Worm (Caenorhabditis elegans) whole organism, L4 larva: ENCODE data around the gene ast-1.

ENCODE experiments used
- Y75B8A.6 ChIP-seq: fragments of 200-800 bp; sonication (Bioruptor generic); IDR thresholded peaks from 2 replicates; pipeline ENCODE4 v1.3.6; 2022; ENCODE audit warnings: missing genetic modification reagents, missing genetic modification characterization, missing compliant biosample characterization
- daf-12 ChIP-seq: fragments of 150-350 bp; optimal IDR thresholded peaks from 2 replicates; lab custom pipeline; 2014; ENCODE audit warnings: missing biosample characterization, missing genetic modification reagents, missing genetic modification characterization
- duxl-1 ChIP-seq: sonication (generic microtip); optimal IDR thresholded peaks from 2 replicates; lab custom pipeline; 2016; ENCODE audit warnings: mild to moderate bottlenecking, missing genetic modification characterization, moderate library complexity, missing compliant biosample characterization; ENCODE audit not compliant: poor library complexity
- jun-1 ChIP-seq: fragments of 150-350 bp; optimal IDR thresholded peaks from 2 replicates; lab custom pipeline; 2014; ENCODE audit warnings: missing biosample characterization, missing genetic modification reagents, missing genetic modification characterization
- lin-13 ChIP-seq: fragments of 150-350 bp; optimal IDR thresholded peaks from 2 replicates; lab custom pipeline; 2014; ENCODE audit warnings: missing biosample characterization, missing genetic modification reagents, missing genetic modification characterization
- lin-39 ChIP-seq: fragments of 150-350 bp; optimal IDR thresholded peaks from 2 replicates; lab custom pipeline; 2014; ENCODE audit warnings: missing biosample characterization, missing genetic modification reagents, missing genetic modification characterization
- nhr-237 ChIP-seq: sonication (generic microtip); optimal IDR thresholded peaks from 2 replicates; lab custom pipeline; 2017; ENCODE audit warnings: missing biosample characterization, missing genetic modification characterization
- nhr-28 ChIP-seq: fragments of 150-350 bp; optimal IDR thresholded peaks from 2 replicates; lab custom pipeline; 2014; ENCODE audit warnings: missing biosample characterization, missing genetic modification characterization
- nhr-76 ChIP-seq: fragments of 150-350 bp; optimal IDR thresholded peaks from 2 replicates; lab custom pipeline; 2014; ENCODE audit warnings: missing biosample characterization, missing genetic modification characterization
- pha-4 ChIP-seq, 2 experiments: fragments of 150-350 bp in 1 of 2; fragments of 200-800 bp in 1 of 2; sonication (Bioruptor generic) in 1 of 2; IDR thresholded peaks in 1 of 2; optimal IDR thresholded peaks in 1 of 2; 2 replicates each; pipeline versions ENCODE4 v1.3.6 to Lab custom; 2014 to 2022; ENCODE audit warnings: missing genetic modification characterization in 2 of 2, missing genetic modification reagents in 2 of 2, missing biosample characterization in 1 of 2, missing compliant biosample characterization in 1 of 2
- php-3 ChIP-seq: fragments of 200-800 bp; sonication (Bioruptor generic); IDR thresholded peaks from 2 replicates; pipeline ENCODE4 v1.3.6; 2022; ENCODE audit warnings: missing genetic modification reagents, missing genetic modification characterization, missing compliant biosample characterization
- skn-1 ChIP-seq: fragments of 150-350 bp; optimal IDR thresholded peaks from 2 replicates; lab custom pipeline; 2014; ENCODE audit warnings: missing biosample characterization, missing genetic modification characterization
- snpc-4 ChIP-seq: fragments of 150-350 bp; optimal IDR thresholded peaks from 2 replicates; lab custom pipeline; 2014; ENCODE audit warnings: missing biosample characterization, missing genetic modification characterization
- unc-62 ChIP-seq, 3 experiments: fragments of 150-350 bp in 1 of 3; sonication (generic microtip); optimal IDR thresholded peaks in 2 of 3; peaks in 1 of 3; 1 replicate in 1 of 3; 2 replicates in 2 of 3; lab custom pipeline; 2014 to 2017; ENCODE audit warnings: missing biosample characterization in 3 of 3, missing genetic modification characterization in 3 of 3, missing genetic modification reagents in 3 of 3, missing genotype in 1 of 3

DNA sequence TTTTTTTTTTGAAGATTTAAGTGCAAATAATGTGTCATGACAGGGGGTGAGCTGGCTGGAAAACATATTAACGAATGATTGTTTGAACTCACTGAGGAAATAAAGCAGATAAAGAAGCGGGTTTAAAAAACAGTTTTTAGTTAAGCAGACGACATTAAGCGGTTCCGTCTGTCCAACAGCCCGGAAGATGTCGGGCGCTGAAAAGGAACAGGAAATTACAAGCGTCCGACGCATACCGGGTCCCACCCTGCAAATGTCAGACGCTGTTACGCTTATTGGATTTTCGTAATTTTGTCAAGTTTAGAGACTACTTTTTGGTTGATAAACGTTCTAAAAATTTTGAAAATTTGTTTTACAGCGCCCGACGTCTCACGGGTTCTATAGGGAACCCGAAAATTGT is 24.4 kb upstream of the ast-1 start:
- TF ChIP-seq daf-12 (no peak), snpc-4 (tag; lab: Kevin White, UChicago) (no peak), nhr-76 (tag; lab: Kevin White, UChicago) (no peak), unc-62 (GFP tag; optimal IDR thresholded peaks at IDR 0.05 in 1 of 2; lab: Kevin White, UChicago) (no peak), unc-62 (tag; optimal IDR thresholded peaks at IDR 0.05; lab: Kevin White, UChicago) (no peak), pha-4 (GFP tag; IDR thresholded peaks at IDR 0.05; lab: Robert Waterston, UW) (no peak), pha-4 (tag; optimal IDR thresholded peaks at IDR 0.05; lab: Kevin White, UChicago) (no peak), lin-13 (GFP tag; lab: Kevin White, UChicago) (no peak), jun-1 (no peak), lin-39 (tag; lab: Kevin White, UChicago) (no peak), skn-1 (no peak), Y75B8A.6 (GFP tag; lab: Robert Waterston, UW) (no peak), php-3 (no peak), nhr-28 (tag; lab: Kevin White, UChicago) (no peak), duxl-1 (tag; lab: Kevin White, UChicago) (no peak), nhr-237 (tag; lab: Kevin White, UChicago) (no peak)
